Fruit fly (Drosophila melanogaster): ENCODE results near the gene CG13042.

The CG13042 gene

dm6 chr3L:16339463-16339862 lies 31.2 kb upstream of the CG13042 start:
- TF ChIP-seq jim (GFP tag; optimal IDR thresholded peaks at IDR 0.05): no peak
- TF ChIP-seq sv (GFP tag; optimal IDR thresholded peaks at IDR 0.05): no peak
- no peak for TF ChIP-seq CrebA (GFP tag; optimal IDR thresholded peaks at IDR 0.05; ENCODE audit: borderline replicate concordance)
- TF ChIP-seq CG9705 (GFP tag; optimal IDR thresholded peaks at IDR 0.05): no peak
- no peak for TF ChIP-seq dsf (GFP tag; optimal IDR thresholded peaks at IDR 0.05; ENCODE audit: borderline replicate concordance)
- no peak for TF ChIP-seq Hr78 (GFP tag; optimal IDR thresholded peaks at IDR 0.05)
- no peak for TF ChIP-seq HLH106 (tag; optimal IDR thresholded peaks at IDR 0.05)
- TF ChIP-seq usp (GFP tag; optimal IDR thresholded peaks at IDR 0.05): no peak
- TF ChIP-seq Sp1 (GFP tag; optimal IDR thresholded peaks at IDR 0.05): no peak
- TF ChIP-seq psq (GFP tag; optimal IDR thresholded peaks at IDR 0.05): no peak
- no peak for TF ChIP-seq brk (GFP tag; optimal IDR thresholded peaks at IDR 0.05)
- no peak for TF ChIP-seq Hr83 (GFP tag; optimal IDR thresholded peaks at IDR 0.05; ENCODE audit: poor library complexity, severe bottlenecking)
- no peak for TF ChIP-seq tai (GFP tag; optimal IDR thresholded peaks at IDR 0.05)
- no peak for TF ChIP-seq OdsH (GFP tag; optimal IDR thresholded peaks at IDR 0.05)
- TF ChIP-seq ey (GFP tag; optimal IDR thresholded peaks at IDR 0.05): no peak

- TF ChIP-seq brk (GFP tag; optimal IDR thresholded peaks at IDR 0.05): no peak
- no peak for TF ChIP-seq CG32264 (GFP tag; optimal IDR thresholded peaks at IDR 0.05)
- TF ChIP-seq psq (GFP tag; optimal IDR thresholded peaks at IDR 0.05): no peak
- TF ChIP-seq Jra (GFP tag; optimal IDR thresholded peaks at IDR 0.05): no peak
- no peak for TF ChIP-seq Hnf4 (GFP tag; optimal IDR thresholded peaks at IDR 0.05)
- no peak for TF ChIP-seq Abd-B (GFP tag; optimal IDR thresholded peaks at IDR 0.05)
- TF ChIP-seq tai (GFP tag; optimal IDR thresholded peaks at IDR 0.05): no peak
- TF ChIP-seq foxo (GFP tag; optimal IDR thresholded peaks at IDR 0.05): no peak
- TF ChIP-seq dsf (GFP tag; optimal IDR thresholded peaks at IDR 0.05; ENCODE audit: borderline replicate concordance): no peak
- no peak for TF ChIP-seq Rel (GFP tag; optimal IDR thresholded peaks at IDR 0.05)
- no peak for TF ChIP-seq Rel (tag; optimal IDR thresholded peaks at IDR 0.05)
- no peak for TF ChIP-seq N (GFP tag; optimal IDR thresholded peaks at IDR 0.05)
- no peak for TF ChIP-seq usp (GFP tag; optimal IDR thresholded peaks at IDR 0.05)
- TF ChIP-seq OdsH (GFP tag; optimal IDR thresholded peaks at IDR 0.05): no peak
- no peak for TF ChIP-seq Sp1 (GFP tag; optimal IDR thresholded peaks at IDR 0.05)
- TF ChIP-seq h (GFP tag; optimal IDR thresholded peaks at IDR 0.05): no peak
- no peak for TF ChIP-seq sage (GFP tag; optimal IDR thresholded peaks at IDR 0.05)
Measured at dm6 chr3L:16338703-16339102, 30.4 kb upstream of the CG13042 start, which contains the start of gene CG4998. CG4998 (plus strand) TSS chr3L:16339003.

- TF ChIP-seq Myc (optimal IDR thresholded peaks at IDR 0.05): no peak
- no peak for TF ChIP-seq HLH106 (tag; optimal IDR thresholded peaks at IDR 0.05)
- no peak for TF ChIP-seq Mio (GFP tag; optimal IDR thresholded peaks at IDR 0.05)
- TF ChIP-seq dsf (GFP tag; optimal IDR thresholded peaks at IDR 0.05; ENCODE audit: borderline replicate concordance): no peak
- TF ChIP-seq rgr (GFP tag; optimal IDR thresholded peaks at IDR 0.05): no peak
- no peak for TF ChIP-seq OdsH (GFP tag; optimal IDR thresholded peaks at IDR 0.05)
- TF ChIP-seq pan (optimal IDR thresholded peaks at IDR 0.05): no peak
- TF ChIP-seq Dfd (GFP tag; optimal IDR thresholded peaks at IDR 0.05): no peak
- no peak for TF ChIP-seq dl (GFP tag; optimal IDR thresholded peaks at IDR 0.05; ENCODE audit: insufficient read depth in 1 of 2, partially characterized antibody in 2 of 2)
- no peak for TF ChIP-seq Hr83 (GFP tag; optimal IDR thresholded peaks at IDR 0.05; ENCODE audit: poor library complexity, severe bottlenecking)
- no peak for TF ChIP-seq woc (GFP tag; optimal IDR thresholded peaks at IDR 0.05)
- TF ChIP-seq Rel (GFP tag; optimal IDR thresholded peaks at IDR 0.05): no peak
- no peak for TF ChIP-seq Rel (tag; optimal IDR thresholded peaks at IDR 0.05)
- TF ChIP-seq Hr78 (GFP tag; optimal IDR thresholded peaks at IDR 0.05): no peak
- no peak for TF ChIP-seq CrebA (GFP tag; optimal IDR thresholded peaks at IDR 0.05; ENCODE audit: borderline replicate concordance)
- no peak for TF ChIP-seq Vsx2 (GFP tag; optimal IDR thresholded peaks at IDR 0.05; ENCODE audit: partially characterized antibody)
- no peak for TF ChIP-seq Dif (GFP tag; optimal IDR thresholded peaks at IDR 0.05; ENCODE audit: partially characterized antibody)
- no peak for TF ChIP-seq fru (GFP tag; optimal IDR thresholded peaks at IDR 0.05)
- no peak for TF ChIP-seq psq (GFP tag; optimal IDR thresholded peaks at IDR 0.05)
- TF ChIP-seq jim (GFP tag; optimal IDR thresholded peaks at IDR 0.05): no peak
Measured at dm6 chr3L:16337739-16338138, 29.5 kb upstream of the CG13042 start.

dm6 chr3L:16334876-16335275 lies 26.6 kb upstream of the CG13042 start:
- no peak for TF ChIP-seq tai (GFP tag; optimal IDR thresholded peaks at IDR 0.05)
- no peak for TF ChIP-seq Dfd (GFP tag; optimal IDR thresholded peaks at IDR 0.05)
- no peak for TF ChIP-seq woc (GFP tag; optimal IDR thresholded peaks at IDR 0.05)
- no peak for TF ChIP-seq CG32264 (GFP tag; optimal IDR thresholded peaks at IDR 0.05)
- no peak for TF ChIP-seq Hr78 (GFP tag; optimal IDR thresholded peaks at IDR 0.05)
- TF ChIP-seq Vsx2 (GFP tag; optimal IDR thresholded peaks at IDR 0.05; ENCODE audit: partially characterized antibody): peak; percentile 58
- TF ChIP-seq brk (GFP tag; optimal IDR thresholded peaks at IDR 0.05): no peak
- no peak for TF ChIP-seq OdsH (GFP tag; optimal IDR thresholded peaks at IDR 0.05)
- TF ChIP-seq sv (GFP tag; optimal IDR thresholded peaks at IDR 0.05): no peak
- TF ChIP-seq Abd-B (GFP tag; optimal IDR thresholded peaks at IDR 0.05): no peak
- TF ChIP-seq Myc (optimal IDR thresholded peaks at IDR 0.05): peak; percentile 80
- TF ChIP-seq Dif (GFP tag; optimal IDR thresholded peaks at IDR 0.05; ENCODE audit: partially characterized antibody): peak; percentile 39
- TF ChIP-seq N (GFP tag; optimal IDR thresholded peaks at IDR 0.05): peak; percentile 79
- no peak for TF ChIP-seq Hr83 (GFP tag; optimal IDR thresholded peaks at IDR 0.05; ENCODE audit: poor library complexity, severe bottlenecking)

Measured in whole organism, wandering third instar larva.